Fruit fly (Drosophila melanogaster) Kc167 (cell line): ENCODE results near the gene FASN2.

Experiments
- Myc ChIP-seq: fragments of >200 bp; optimal IDR thresholded peaks from 2 replicates; lab custom pipeline; 2017; ENCODE audit warnings: missing external identifiers
- Sin3A ChIP-seq: fragments of >200 bp; optimal IDR thresholded peaks from 2 replicates; lab custom pipeline; 2018; ENCODE audit warnings: missing external identifiers
- h ChIP-seq: fragments of >200 bp; optimal IDR thresholded peaks from 3 replicates; lab custom pipeline; 2018; ENCODE audit warnings: missing external identifiers
- psq ChIP-seq: fragments of >200 bp; optimal IDR thresholded peaks from 2 replicates; lab custom pipeline; 2017; ENCODE audit warnings: missing external identifiers

DNA sequence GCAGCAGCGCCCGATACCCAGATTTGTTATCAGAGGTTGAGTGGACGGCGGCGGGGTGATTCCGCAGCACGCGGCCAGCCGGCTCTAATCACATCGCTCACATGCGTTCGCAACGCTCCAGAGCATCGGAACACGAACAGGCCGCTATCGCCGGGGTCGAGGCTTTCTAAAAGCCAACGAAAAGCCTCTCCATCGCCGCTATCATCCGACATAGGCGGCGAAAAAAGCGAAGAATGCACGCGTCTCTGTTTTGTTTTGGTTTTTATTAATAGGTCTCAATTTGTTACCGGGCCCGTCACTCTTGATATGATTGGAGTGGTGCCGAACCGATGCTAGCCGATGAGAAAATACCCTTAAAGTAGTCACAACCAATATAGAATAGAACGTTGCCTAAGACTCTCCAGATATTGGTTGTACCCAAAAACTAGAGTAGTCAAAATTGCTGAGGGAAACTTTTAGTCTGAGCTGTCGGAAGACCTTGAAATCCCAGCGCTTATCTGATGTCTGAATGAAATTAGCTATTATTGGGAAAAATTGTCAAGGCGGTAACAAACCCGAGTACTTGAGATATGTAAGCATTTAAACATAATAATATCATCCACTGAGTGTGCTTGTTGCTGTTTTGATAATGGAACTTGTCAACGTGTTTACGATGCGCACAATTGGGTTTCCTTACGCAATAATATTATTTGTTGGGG lies 1.7 kb upstream of the FASN2 start, which contains the start of gene CG17261:
- no peak for TF ChIP-seq h (lab: Kevin White, UChicago)
- TF ChIP-seq Myc: no peak
- TF ChIP-seq psq (lab: Kevin White, UChicago): no peak
- TF ChIP-seq Sin3A (lab: Kevin White, UChicago): no peak
